Worm (Caenorhabditis elegans) whole organism, young adult: ENCODE results near the gene cul-1.
A peak's percentile ranks its signal among the peaks of the same experiment; 100 is the strongest.

Source experiments
- B0035.1 ChIP-seq: sonication (generic microtip); optimal IDR thresholded peaks from 2 replicates; lab custom pipeline; 2016; ENCODE audit warnings: missing genetic modification characterization, mild to moderate bottlenecking, missing compliant biosample characterization, missing genotype, missing genetic modification reagents
- B0261.1 ChIP-seq: sonication (generic microtip); optimal IDR thresholded peaks from 2 replicates; lab custom pipeline; 2016; ENCODE audit warnings: mild to moderate bottlenecking, missing genetic modification characterization, moderate library complexity, missing compliant biosample characterization
- D2030.7 ChIP-seq: fragments of 200-800 bp; sonication (Bioruptor generic); IDR thresholded peaks from 2 replicates; pipeline ENCODE4 v1.3.6; 2022; ENCODE audit warnings: missing genetic modification reagents, missing genetic modification characterization, missing compliant biosample characterization
- F33H1.4 ChIP-seq: fragments of 200-800 bp; sonication (Bioruptor generic); IDR thresholded peaks from 2 replicates; pipeline ENCODE4 v1.3.6; 2022; ENCODE audit warnings: missing genetic modification reagents, missing genetic modification characterization, missing compliant biosample characterization
- F52B5.7 ChIP-seq: sonication (generic microtip); optimal IDR thresholded peaks from 2 replicates; lab custom pipeline; 2016; ENCODE audit warnings: mild to moderate bottlenecking, missing genetic modification characterization, missing compliant biosample characterization
- F55B11.4 ChIP-seq: sonication (generic microtip); optimal IDR thresholded peaks from 2 replicates; lab custom pipeline; 2016; ENCODE audit warnings: missing compliant biosample characterization, missing genetic modification characterization, borderline replicate concordance; ENCODE audit not compliant: insufficient read depth
- F57C9.4 ChIP-seq: sonication (generic microtip); optimal IDR thresholded peaks from 2 replicates; lab custom pipeline; 2017; ENCODE audit warnings: mild to moderate bottlenecking, missing genetic modification characterization, missing compliant biosample characterization
- Y56A3A.18 ChIP-seq: fragments of 200-800 bp; sonication (Bioruptor generic); IDR thresholded peaks from 2 replicates; pipeline ENCODE4 v1.3.6; 2022; ENCODE audit warnings: missing genetic modification reagents, missing genetic modification characterization, missing compliant biosample characterization
- ZK185.1 ChIP-seq: sonication (generic microtip); optimal IDR thresholded peaks from 2 replicates; lab custom pipeline; 2016; ENCODE audit warnings: mild to moderate bottlenecking, missing genetic modification characterization, missing compliant biosample characterization; ENCODE audit not compliant: poor library complexity, severe bottlenecking
- ama-1 ChIP-seq, 3 experiments: fragments of 150-350 bp in 1 of 3; sonication (generic microtip) in 2 of 3; optimal IDR thresholded peaks; 2 replicates each; lab custom pipeline; 2014 to 2018; ENCODE audit warnings: missing biosample characterization in 2 of 3, missing genetic modification characterization in 2 of 3, missing genetic modification reagents in 2 of 3
- attf-6 ChIP-seq: fragments of 200-800 bp; sonication (Bioruptor generic); IDR thresholded peaks from 2 replicates; pipeline ENCODE4 v1.3.6; 2022; ENCODE audit warnings: missing genetic modification reagents, missing genetic modification characterization, missing compliant biosample characterization
- bed-1 ChIP-seq: fragments of 200-800 bp; sonication (Bioruptor generic); IDR thresholded peaks from 2 replicates; pipeline ENCODE4 v1.3.6; 2022; ENCODE audit warnings: missing genetic modification reagents, missing genetic modification characterization, missing compliant biosample characterization
- bed-2 ChIP-seq: fragments of 200-800 bp; sonication (Bioruptor generic); IDR thresholded peaks from 2 replicates; pipeline ENCODE4 v1.3.6; 2022; ENCODE audit warnings: missing genetic modification reagents, missing genetic modification characterization, missing compliant biosample characterization
- ceh-100 ChIP-seq: fragments of 200-800 bp; sonication (Bioruptor generic); IDR thresholded peaks from 2 replicates; pipeline ENCODE4 v1.3.6; 2022; ENCODE audit warnings: missing genetic modification reagents, missing genetic modification characterization, missing compliant biosample characterization
- ceh-27 ChIP-seq: fragments of 200-800 bp; sonication (Bioruptor generic); optimal IDR thresholded peaks from 2 replicates; lab custom pipeline; 2018; ENCODE audit warnings: mild to moderate bottlenecking, missing genetic modification characterization, moderate library complexity, missing compliant biosample characterization
- ceh-79 ChIP-seq: sonication (generic microtip); optimal IDR thresholded peaks from 2 replicates; lab custom pipeline; 2017; ENCODE audit warnings: mild to moderate bottlenecking, missing genetic modification characterization, missing compliant biosample characterization
- ceh-91 ChIP-seq: fragments of 200-800 bp; sonication (Bioruptor generic); IDR thresholded peaks from 2 replicates; pipeline ENCODE4 v1.3.6; 2022; ENCODE audit warnings: missing genetic modification reagents, missing genetic modification characterization, missing compliant biosample characterization
- dpff-1 ChIP-seq: sonication (generic microtip); optimal IDR thresholded peaks from 2 replicates; lab custom pipeline; 2017; ENCODE audit warnings: mild to moderate bottlenecking, missing genetic modification characterization, missing compliant biosample characterization
- dpl-1 ChIP-seq: fragments of 150-350 bp; optimal IDR thresholded peaks from 2 replicates; lab custom pipeline; 2014; ENCODE audit warnings: missing biosample characterization, missing genetic modification reagents, missing genetic modification characterization
- efl-1 ChIP-seq: fragments of 150-350 bp; optimal IDR thresholded peaks from 2 replicates; lab custom pipeline; 2014; ENCODE audit warnings: missing biosample characterization, missing genetic modification reagents, missing genetic modification characterization
- egl-18 ChIP-seq: fragments of 200-800 bp; sonication (Bioruptor generic); IDR thresholded peaks from 2 replicates; pipeline ENCODE4 v1.3.6; 2022; ENCODE audit warnings: missing genetic modification reagents, missing genetic modification characterization, missing compliant biosample characterization
- fkh-3 ChIP-seq: sonication (generic microtip); optimal IDR thresholded peaks from 2 replicates; lab custom pipeline; 2016; ENCODE audit warnings: mild to moderate bottlenecking, missing genetic modification characterization, missing compliant biosample characterization
- hlh-12 ChIP-seq: sonication (generic microtip); optimal IDR thresholded peaks from 2 replicates; lab custom pipeline; 2016; ENCODE audit warnings: missing genetic modification characterization, missing compliant biosample characterization
- hlh-26 ChIP-seq: fragments of 200-800 bp; sonication (Bioruptor generic); conservative IDR thresholded peaks from 2 replicates; pipeline ENCODE4 v1.3.6; 2022; ENCODE audit warnings: missing genetic modification reagents, missing genetic modification characterization, missing compliant biosample characterization
- hsf-1 ChIP-seq: fragments of 200-800 bp; sonication (Bioruptor generic); IDR thresholded peaks from 2 replicates; pipeline ENCODE4 v1.3.6; 2022; ENCODE audit warnings: missing genetic modification reagents, missing genetic modification characterization, missing compliant biosample characterization
- lag-1 ChIP-seq: fragments of 200-800 bp; sonication (Bioruptor generic); IDR thresholded peaks from 2 replicates; pipeline ENCODE4 v1.3.6; 2022; ENCODE audit warnings: missing genetic modification reagents, missing genetic modification characterization, missing compliant biosample characterization
- let-607 ChIP-seq, 2 experiments: fragments of 200-800 bp in 1 of 2; sonication (Bioruptor generic) in 1 of 2; sonication (generic microtip) in 1 of 2; optimal IDR thresholded peaks; 2 replicates each; lab custom pipeline; 2016 to 2018; ENCODE audit warnings: mild to moderate bottlenecking in 2 of 2, missing compliant biosample characterization in 2 of 2, missing genetic modification characterization in 2 of 2, moderate library complexity in 2 of 2, missing genotype in 1 of 2
- lin-35 ChIP-seq, 3 experiments: fragments of 150-350 bp in 2 of 3; sonication (generic microtip) in 1 of 3; optimal IDR thresholded peaks; 2 replicates each; lab custom pipeline; 2014 to 2018; ENCODE audit warnings: missing biosample characterization in 3 of 3, missing genetic modification characterization in 3 of 3, missing genetic modification reagents in 3 of 3
- madf-6 ChIP-seq: fragments of 200-800 bp; sonication (Bioruptor generic); IDR thresholded peaks from 2 replicates; pipeline ENCODE4 v1.3.6; 2022; ENCODE audit warnings: missing genetic modification reagents, missing genetic modification characterization, missing compliant biosample characterization
- mel-28 ChIP-seq: sonication (generic microtip); optimal IDR thresholded peaks from 2 replicates; lab custom pipeline; 2016; ENCODE audit warnings: borderline replicate concordance, mild to moderate bottlenecking, missing genetic modification characterization, missing compliant biosample characterization
- nhr-179 ChIP-seq: sonication (generic microtip); optimal IDR thresholded peaks from 2 replicates; lab custom pipeline; 2016; ENCODE audit warnings: mild to moderate bottlenecking, missing genetic modification characterization, missing compliant biosample characterization
- nhr-27 ChIP-seq: fragments of 200-800 bp; sonication (Bioruptor generic); optimal IDR thresholded peaks from 2 replicates; lab custom pipeline; 2018; ENCODE audit warnings: mild to moderate bottlenecking, missing genetic modification characterization, moderate library complexity, missing compliant biosample characterization
- nhr-80 ChIP-seq: sonication (generic microtip); optimal IDR thresholded peaks from 2 replicates; lab custom pipeline; 2016; ENCODE audit warnings: missing genetic modification characterization, missing compliant biosample characterization
- pha-4 ChIP-seq: fragments of 150-350 bp; sonication (generic microtip); optimal IDR thresholded peaks from 2 replicates; lab custom pipeline; 2014; ENCODE audit warnings: missing biosample characterization, missing genetic modification reagents, missing genetic modification characterization
- repo-1 ChIP-seq: sonication (generic microtip); optimal IDR thresholded peaks from 2 replicates; lab custom pipeline; 2017; ENCODE audit warnings: mild to moderate bottlenecking, missing genetic modification characterization, missing compliant biosample characterization
- somi-1 ChIP-seq: fragments of 200-800 bp; sonication (Bioruptor generic); optimal IDR thresholded peaks from 2 replicates; lab custom pipeline; 2018; ENCODE audit warnings: mild to moderate bottlenecking, missing genetic modification characterization, missing compliant biosample characterization
- tlf-1 ChIP-seq: fragments of 200-800 bp; sonication (Bioruptor generic); optimal IDR thresholded peaks from 2 replicates; lab custom pipeline; 2018; ENCODE audit warnings: mild to moderate bottlenecking, missing genetic modification characterization, missing compliant biosample characterization
- unc-130 ChIP-seq: sonication (generic microtip); optimal IDR thresholded peaks from 2 replicates; lab custom pipeline; 2016; ENCODE audit warnings: missing genetic modification reagents, missing genetic modification characterization, missing compliant biosample characterization
- unc-62 ChIP-seq: fragments of 150-350 bp; optimal IDR thresholded peaks from 2 replicates; lab custom pipeline; 2014; ENCODE audit warnings: missing biosample characterization, missing genetic modification reagents, missing genetic modification characterization
- zfh-2 ChIP-seq: fragments of 200-800 bp; sonication (Bioruptor generic); conservative IDR thresholded peaks from 2 replicates; pipeline ENCODE4 v1.3.6; 2022; ENCODE audit warnings: missing genetic modification reagents, missing genetic modification characterization, missing compliant biosample characterization
- ztf-25 ChIP-seq: fragments of 200-800 bp; sonication (Bioruptor generic); IDR thresholded peaks from 2 replicates; pipeline ENCODE4 v1.3.6; 2022; ENCODE audit warnings: missing genetic modification reagents, missing genetic modification characterization, missing compliant biosample characterization
- ztf-6 ChIP-seq: fragments of 200-800 bp; sonication (Bioruptor generic); IDR thresholded peaks from 2 replicates; pipeline ENCODE4 v1.3.6; 2022; ENCODE audit warnings: missing genetic modification reagents, missing genetic modification characterization, missing compliant biosample characterization

Gene cul-1

ce11 chrIII:10460427-10461163 lies 10.4 kb upstream of the cul-1 start, which contains the start of gene ecps-1 (continued):
- TF ChIP-seq lag-1 (GFP tag; lab: Robert Waterston, UW) (no peak), dpl-1 (GFP tag; lab: Kevin White, UChicago) (no peak), lin-35 (GFP tag; optimal IDR thresholded peaks at IDR 0.05; lab: Kevin White, UChicago) (peak in 1 of 3 experiments; percentile 66), bed-1 (no peak), let-607 (tag; optimal IDR thresholded peaks at IDR 0.05; lab: Kevin White, UChicago) (peak; percentile 14 to 19), nhr-27 (no peak), dpff-1 (tag; lab: Kevin White, UChicago) (no peak), repo-1 (tag; lab: Kevin White, UChicago) (no peak), ceh-27 (GFP tag; lab: Kevin White, UChicago) (peak; percentile 91), unc-130 (peak; percentile 93), madf-6 (peak; percentile 84), tlf-1 (GFP tag; lab: Kevin White, UChicago) (peak; percentile 75), nhr-80 (tag; lab: Kevin White, UChicago) (no peak), bed-2 (GFP tag; lab: Robert Waterston, UW) (peak; percentile 62; the same call in 1 of the 2 replicates), Y56A3A.18 (GFP tag; lab: Robert Waterston, UW) (no peak), ztf-6 (GFP tag; lab: Robert Waterston, UW) (no peak), pha-4 (peak; percentile 67), ceh-79 (tag; lab: Kevin White, UChicago) (no peak), ceh-100 (peak; percentile 100), efl-1 (GFP tag; lab: Kevin White, UChicago) (peak; percentile 64), F57C9.4 (tag; lab: Kevin White, UChicago) (no peak), D2030.7 (GFP tag; lab: Robert Waterston, UW) (peak; percentile 96), mel-28 (tag; lab: Kevin White, UChicago) (no peak), hlh-26 (GFP tag; lab: Robert Waterston, UW) (no peak), hsf-1 (GFP tag; lab: Robert Waterston, UW) (no peak), hlh-12 (tag; lab: Kevin White, UChicago) (no peak), ama-1 (optimal IDR thresholded peaks at IDR 0.05; lab: Kevin White, UChicago) (no peak), ama-1 (GFP tag; optimal IDR thresholded peaks at IDR 0.05; lab: Kevin White, UChicago) (no peak), F33H1.4 (GFP tag; lab: Robert Waterston, UW) (peak; percentile 74), ztf-25 (GFP tag; lab: Robert Waterston, UW) (peak; percentile 84), F55B11.4 (tag; lab: Kevin White, UChicago) (no peak), B0261.1 (no peak), nhr-179 (tag; lab: Kevin White, UChicago) (no peak), unc-62 (GFP tag; lab: Kevin White, UChicago) (no peak), egl-18 (GFP tag; lab: Robert Waterston, UW) (no peak), B0035.1 (tag; lab: Kevin White, UChicago) (no peak), somi-1 (GFP tag; lab: Kevin White, UChicago) (peak; percentile 48), F52B5.7 (tag; lab: Kevin White, UChicago) (no peak), ZK185.1 (peak; percentile 90), zfh-2 (GFP tag; lab: Robert Waterston, UW) (no peak), ceh-91 (GFP tag; lab: Robert Waterston, UW) (peak; percentile 86), attf-6 (GFP tag; lab: Robert Waterston, UW) (peak; percentile 78; the same call in 1 of the 2 replicates), fkh-3 (tag; lab: Kevin White, UChicago) (no peak)
